Fruit fly (Drosophila melanogaster) whole organism, wandering third instar larva: ENCODE measurements around the gene ZnT77C.

ENCODE experiments used
- CG9705 ChIP-seq: fragments of 200-800 bp; sonication (Bioruptor generic); optimal IDR thresholded peaks from 2 replicates; lab custom pipeline; 2018; ENCODE audit warnings: missing biosample characterization, mild to moderate bottlenecking, missing genetic modification characterization
- Myc ChIP-seq: fragments of >200 bp; optimal IDR thresholded peaks from 2 replicates; lab custom pipeline; 2017
- OdsH ChIP-seq: fragments of 200-800 bp; sonication (Bioruptor generic); optimal IDR thresholded peaks from 2 replicates; lab custom pipeline; 2016; ENCODE audit warnings: missing biosample characterization, mild to moderate bottlenecking, missing genetic modification characterization
- Rel ChIP-seq, 2 experiments: fragments of 200-800 bp; sonication (Bioruptor generic) in 1 of 2; optimal IDR thresholded peaks; 2 replicates in 1 of 2; 3 replicates in 1 of 2; lab custom pipeline; 2016 to 2019; ENCODE audit warnings: mild to moderate bottlenecking in 2 of 2, missing biosample characterization in 2 of 2, missing genetic modification characterization in 2 of 2, moderate library complexity in 1 of 2
- Vsx2 ChIP-seq: fragments of 200-300, 225-300 bp; sonication (Bioruptor generic); optimal IDR thresholded peaks from 2 replicates; lab custom pipeline; 2018; ENCODE audit warnings: missing biosample characterization, missing genetic modification characterization; ENCODE audit not compliant: partially characterized antibody
- brk ChIP-seq: fragments of 200-800 bp; sonication (Bioruptor generic); optimal IDR thresholded peaks from 2 replicates; lab custom pipeline; 2016; ENCODE audit warnings: missing biosample characterization, mild to moderate bottlenecking, missing genetic modification characterization
- ey ChIP-seq: fragments of 200-800 bp; sonication (Bioruptor generic); optimal IDR thresholded peaks from 2 replicates; lab custom pipeline; 2016; ENCODE audit warnings: missing biosample characterization, missing genetic modification characterization
- foxo ChIP-seq, 2 experiments: fragments of 200-800 bp; sonication (Bioruptor generic); optimal IDR thresholded peaks; 2 replicates in 1 of 2; 3 replicates in 1 of 2; lab custom pipeline; 2016 to 2017; ENCODE audit warnings: missing biosample characterization in 2 of 2, missing genetic modification characterization in 2 of 2
- sage ChIP-seq: fragments of 200-800 bp; sonication (Bioruptor generic); optimal IDR thresholded peaks from 2 replicates; lab custom pipeline; 2016; ENCODE audit warnings: missing biosample characterization, mild to moderate bottlenecking, missing genetic modification characterization

dm6 chr3L:20524409-20525010 is 29.8 kb upstream of the ZnT77C start:
- TF ChIP-seq Myc (lab: Kevin White, UChicago) (no peak), Vsx2 (no peak), CG9705 (GFP tag; lab: Kevin White, UChicago) (no peak), Rel (GFP tag; optimal IDR thresholded peaks at IDR 0.05; lab: Kevin White, UChicago) (no peak), Rel (tag; optimal IDR thresholded peaks at IDR 0.05; lab: Kevin White, UChicago) (no peak), ey (no peak), sage (no peak), brk (GFP tag; lab: Kevin White, UChicago) (no peak), OdsH (GFP tag; lab: Kevin White, UChicago) (no peak), foxo (GFP tag; optimal IDR thresholded peaks at IDR 0.05; lab: Kevin White, UChicago) (no peak)
